Fruit fly (Drosophila melanogaster) whole organism, embryonic: Measurements from ENCODE around the gene CG10874.

Source experiments
- Bgb ChIP-seq: fragments of 200-800 bp; sonication (Bioruptor generic); IDR thresholded peaks from 2 replicates; pipeline ENCODE4 v1.3.6; 2022; ENCODE audit warnings: missing biosample characterization, missing genetic modification characterization; ENCODE audit not compliant: partially characterized antibody
- BtbVII ChIP-seq: fragments of 200-800 bp; sonication (Bioruptor generic); optimal IDR thresholded peaks from 3 replicates; lab custom pipeline; 2017; ENCODE audit warnings: missing biosample characterization, mild to moderate bottlenecking, missing genetic modification characterization
- CG10543 ChIP-seq: fragments of 200-800 bp; sonication (Bioruptor generic); optimal IDR thresholded peaks from 3 replicates; lab custom pipeline; 2017; ENCODE audit warnings: missing biosample characterization, mild to moderate bottlenecking, missing genetic modification characterization, moderate library complexity
- CG13123 ChIP-seq: fragments of 200-800 bp; sonication (Bioruptor generic); optimal IDR thresholded peaks from 2 replicates; lab custom pipeline; 2016; ENCODE audit warnings: missing biosample characterization, missing genetic modification characterization
- CG14050 ChIP-seq: fragments of 200-800 bp; sonication (Bioruptor generic); IDR thresholded peaks from 3 replicates; pipeline ENCODE4 v1.3.6; 2022; ENCODE audit warnings: missing biosample characterization, missing genetic modification characterization
- CG15269 ChIP-seq: fragments of 200-800 bp; sonication (Bioruptor generic); optimal IDR thresholded peaks from 2 replicates; lab custom pipeline; 2018; ENCODE audit warnings: missing biosample characterization, mild to moderate bottlenecking, missing genetic modification characterization, moderate library complexity
- CG17385 ChIP-seq: fragments of 200-800 bp; sonication (Bioruptor generic); optimal IDR thresholded peaks from 3 replicates; lab custom pipeline; 2018; ENCODE audit warnings: missing biosample characterization, mild to moderate bottlenecking, missing genetic modification characterization
- CG1832 ChIP-seq: fragments of 200-800 bp; sonication (Bioruptor generic); optimal IDR thresholded peaks from 2 replicates; lab custom pipeline; 2017; ENCODE audit warnings: missing biosample characterization, mild to moderate bottlenecking, missing genetic modification characterization, inconsistent platforms
- CG2875 ChIP-seq: fragments of 200-800 bp; sonication (Bioruptor generic); optimal IDR thresholded peaks from 2 replicates; lab custom pipeline; 2017; ENCODE audit warnings: missing biosample characterization, mild to moderate bottlenecking, missing genetic modification characterization, missing genetic modification reagents
- CG30431 ChIP-seq: fragments of 200-800 bp; sonication (Bioruptor generic); optimal IDR thresholded peaks from 2 replicates; lab custom pipeline; 2017; ENCODE audit warnings: missing biosample characterization, missing genetic modification characterization
- CG3163 ChIP-seq: fragments of 200-800 bp; sonication (Bioruptor generic); optimal IDR thresholded peaks from 3 replicates; lab custom pipeline; 2016; ENCODE audit warnings: missing biosample characterization, missing genetic modification characterization
- CG32772 ChIP-seq: fragments of 200-800 bp; sonication (Bioruptor generic); IDR thresholded peaks from 2 replicates; pipeline ENCODE4 v1.3.6; 2022; ENCODE audit warnings: missing biosample characterization, missing genetic modification characterization
- CG6175 ChIP-seq: fragments of 200-800 bp; sonication (Bioruptor generic); IDR thresholded peaks from 3 replicates; pipeline ENCODE4 v1.3.6; 2022; ENCODE audit warnings: missing biosample characterization, missing genetic modification characterization
- CG6765 ChIP-seq: fragments of 200-800 bp; sonication (Bioruptor generic); optimal IDR thresholded peaks from 3 replicates; lab custom pipeline; 2017; ENCODE audit warnings: missing biosample characterization, mild to moderate bottlenecking, missing genetic modification characterization
- Chrac-16 ChIP-seq: fragments of 200-800 bp; sonication (Bioruptor generic); optimal IDR thresholded peaks from 3 replicates; lab custom pipeline; 2016; ENCODE audit warnings: missing biosample characterization, missing genetic modification characterization
- CkIIα-i1 ChIP-seq: fragments of 200-800 bp; sonication (Bioruptor generic); IDR thresholded peaks from 2 replicates; pipeline ENCODE4 v1.3.6; 2022; ENCODE audit warnings: missing biosample characterization, missing genetic modification characterization
- CrebB ChIP-seq: fragments of 200-800 bp; sonication (Bioruptor generic); optimal IDR thresholded peaks from 3 replicates; lab custom pipeline; 2018; ENCODE audit warnings: missing biosample characterization, mild to moderate bottlenecking, missing genetic modification characterization
- Eip74EF ChIP-seq, 2 experiments: fragments of 200-800 bp in 1 of 2; fragments of >200 bp in 1 of 2; sonication (Bioruptor generic) in 1 of 2; optimal IDR thresholded peaks; 2 replicates each; lab custom pipeline; 2017 to 2019; ENCODE audit warnings: missing biosample characterization in 2 of 2, missing genetic modification characterization in 2 of 2, mild to moderate bottlenecking in 1 of 2, moderate library complexity in 1 of 2
- Fer2 ChIP-seq: fragments of 200-800 bp; sonication (Bioruptor generic); optimal IDR thresholded peaks from 2 replicates; lab custom pipeline; 2018; ENCODE audit warnings: missing biosample characterization, mild to moderate bottlenecking, missing genetic modification characterization, moderate library complexity
- HLHmδ ChIP-seq: fragments of 200-800 bp; sonication (Bioruptor generic); optimal IDR thresholded peaks from 2 replicates; lab custom pipeline; 2018; ENCODE audit warnings: missing biosample characterization, mild to moderate bottlenecking, missing genetic modification characterization, moderate library complexity
- Hmx ChIP-seq: fragments of 200-800 bp; sonication (Bioruptor generic); optimal IDR thresholded peaks from 2 replicates; lab custom pipeline; 2016; ENCODE audit warnings: missing biosample characterization, missing genetic modification characterization
- Hr78 ChIP-seq, 2 experiments: fragments of 200-800 bp in 1 of 2; fragments of >200 bp in 1 of 2; sonication (Bioruptor generic) in 1 of 2; optimal IDR thresholded peaks; 2 replicates each; lab custom pipeline; 2017 to 2019; ENCODE audit warnings: missing biosample characterization in 2 of 2, missing genetic modification characterization in 2 of 2, mild to moderate bottlenecking in 1 of 2, moderate library complexity in 1 of 2
- Mad ChIP-seq: fragments of 200-800 bp; sonication (Bioruptor generic); optimal IDR thresholded peaks from 2 replicates; lab custom pipeline; 2016; ENCODE audit warnings: missing biosample characterization, missing genetic modification characterization
- Side ChIP-seq: fragments of 200-800 bp; sonication (Bioruptor generic); optimal IDR thresholded peaks from 2 replicates; lab custom pipeline; 2016; ENCODE audit warnings: missing biosample characterization, missing genetic modification characterization
- Trl ChIP-seq, 3 experiments: fragments of >200 bp in 2 of 3; fragments of 200-800 bp in 1 of 3; sonication (Bioruptor generic) in 1 of 3; optimal IDR thresholded peaks; 2 replicates in 1 of 3; 3 replicates in 2 of 3; lab custom pipeline; 2016 to 2017; ENCODE audit warnings: missing biosample characterization in 1 of 3, missing genetic modification characterization in 1 of 3
- ase ChIP-seq: fragments of 200-800 bp; sonication (Bioruptor generic); IDR thresholded peaks from 3 replicates; pipeline ENCODE4 v1.3.6; 2022; ENCODE audit warnings: missing biosample characterization, missing genetic modification characterization
- corto ChIP-seq: fragments of 200-800 bp; sonication (Bioruptor generic); optimal IDR thresholded peaks from 2 replicates; lab custom pipeline; 2016; ENCODE audit warnings: missing biosample characterization, mild to moderate bottlenecking, missing genetic modification characterization, moderate library complexity
- fd64A ChIP-seq: fragments of 200-800 bp; sonication (Bioruptor generic); optimal IDR thresholded peaks from 3 replicates; lab custom pipeline; 2018; ENCODE audit warnings: missing biosample characterization, mild to moderate bottlenecking, missing genetic modification characterization
- fd96Cb ChIP-seq: fragments of 200-800 bp; sonication (Bioruptor generic); optimal IDR thresholded peaks from 2 replicates; lab custom pipeline; 2018; ENCODE audit warnings: missing biosample characterization, mild to moderate bottlenecking, missing genetic modification characterization, moderate library complexity
- grn ChIP-seq: fragments of 200-800 bp; sonication (Bioruptor generic); optimal IDR thresholded peaks from 3 replicates; lab custom pipeline; 2017; ENCODE audit warnings: missing biosample characterization, missing genetic modification characterization
- kah ChIP-seq: fragments of 200-800 bp; sonication (Bioruptor generic); optimal IDR thresholded peaks from 2 replicates; lab custom pipeline; 2018; ENCODE audit warnings: missing biosample characterization, mild to moderate bottlenecking, missing genetic modification characterization
- kni ChIP-seq: fragments of 200-800 bp; sonication (Bioruptor generic); optimal IDR thresholded peaks from 3 replicates; lab custom pipeline; 2017; ENCODE audit warnings: mild to moderate bottlenecking, missing biosample characterization, missing genetic modification reagents, missing genetic modification characterization
- nerfin-2 ChIP-seq: fragments of 200-800 bp; sonication (Bioruptor generic); IDR thresholded peaks from 2 replicates; pipeline ENCODE4 v1.3.6; 2022; ENCODE audit warnings: missing biosample characterization, missing genetic modification characterization; ENCODE audit not compliant: partially characterized antibody
- nom ChIP-seq: fragments of 200-800 bp; sonication (Bioruptor generic); optimal IDR thresholded peaks from 2 replicates; lab custom pipeline; 2017; ENCODE audit warnings: missing biosample characterization, missing genetic modification characterization, mild to moderate bottlenecking, moderate library complexity, missing genetic modification reagents
- pfk ChIP-seq: fragments of 200-800 bp; sonication (Bioruptor generic); optimal IDR thresholded peaks from 2 replicates; lab custom pipeline; 2018; ENCODE audit warnings: missing biosample characterization, mild to moderate bottlenecking, missing genetic modification characterization, moderate library complexity
- pnt ChIP-seq: fragments of 200-800 bp; sonication (Bioruptor generic); optimal IDR thresholded peaks from 3 replicates; lab custom pipeline; 2016; ENCODE audit warnings: missing biosample characterization, missing genetic modification characterization
- psq ChIP-seq: fragments of 200-800 bp; sonication (Bioruptor generic); optimal IDR thresholded peaks from 2 replicates; lab custom pipeline; 2017; ENCODE audit warnings: missing biosample characterization, missing genetic modification characterization
- sc ChIP-seq, 3 experiments: fragments of >200 bp in 2 of 3; fragments of 200-800 bp in 1 of 3; sonication (Bioruptor generic) in 1 of 3; optimal IDR thresholded peaks; 2 replicates in 2 of 3; 3 replicates in 1 of 3; lab custom pipeline; 2017; ENCODE audit warnings: mild to moderate bottlenecking in 1 of 3, missing biosample characterization in 1 of 3, missing genetic modification characterization in 1 of 3, missing genetic modification reagents in 1 of 3
- sug ChIP-seq: fragments of 200-800 bp; optimal IDR thresholded peaks from 2 replicates; lab custom pipeline; 2019; ENCODE audit warnings: missing biosample characterization, mild to moderate bottlenecking, missing genetic modification characterization, moderate library complexity
- tio ChIP-seq: fragments of 200-800 bp; sonication (Bioruptor generic); optimal IDR thresholded peaks from 2 replicates; lab custom pipeline; 2017; ENCODE audit warnings: missing biosample characterization, missing genetic modification characterization, inconsistent platforms
- usp ChIP-seq: fragments of >200 bp; optimal IDR thresholded peaks from 2 replicates; lab custom pipeline; 2017; ENCODE audit warnings: missing biosample characterization, missing genetic modification characterization
- wdn ChIP-seq: fragments of 200-800 bp; sonication (Bioruptor generic); IDR thresholded peaks from 2 replicates; pipeline ENCODE4 v1.3.6; 2022; ENCODE audit warnings: missing biosample characterization, missing genetic modification characterization

CG10874 gene

DNA sequence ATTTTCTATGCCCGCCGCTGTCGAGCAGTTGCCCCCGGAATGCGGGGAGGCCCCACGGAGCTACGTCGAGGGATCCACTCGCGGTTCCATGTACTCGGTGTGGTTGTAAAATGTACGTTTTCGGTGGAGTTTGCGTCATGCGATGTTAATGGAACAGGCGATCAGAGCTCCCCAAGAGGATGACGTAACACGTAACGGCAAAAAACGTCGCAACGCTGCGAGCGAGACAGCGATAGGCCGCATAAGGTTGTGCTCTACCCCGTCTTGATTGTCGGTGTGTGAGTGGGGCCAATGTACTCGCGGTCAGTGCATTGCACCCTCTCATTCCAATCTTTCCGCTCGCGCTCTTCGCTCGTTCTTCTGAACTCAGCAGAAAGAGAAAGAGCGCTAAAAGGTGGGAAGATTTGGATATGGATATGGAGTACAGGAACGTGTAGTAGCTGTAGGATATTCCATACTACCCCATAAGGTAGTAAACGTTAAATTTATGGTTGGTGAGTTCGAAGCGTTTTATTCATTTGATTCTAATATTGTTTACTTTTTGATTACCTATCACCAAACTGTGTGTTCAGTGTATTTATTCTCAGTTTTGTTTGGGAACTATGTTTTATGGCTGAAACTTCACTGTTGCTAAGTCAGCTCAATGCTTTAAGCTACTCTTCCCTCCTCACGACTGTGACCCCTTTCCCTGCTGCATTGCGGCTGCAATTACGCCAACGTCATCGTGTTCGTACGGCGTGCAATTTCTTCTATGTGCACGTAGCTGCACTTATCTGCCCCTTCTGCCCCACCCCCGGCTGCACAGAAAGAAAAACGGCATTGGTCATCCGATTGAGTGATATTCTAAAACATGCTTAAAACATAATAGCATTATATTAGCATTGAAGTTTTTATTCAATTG, 8.2 kb upstream of the CG10874 start (continued):
- peak; percentile 51 to 66 for TF ChIP-seq Trl (optimal IDR thresholded peaks at IDR 0.05; lab: Kevin White, UChicago)
- TF ChIP-seq Trl (GFP tag; optimal IDR thresholded peaks at IDR 0.05; lab: Kevin White, UChicago), result no peak
- peak; percentile 63 for TF ChIP-seq HLHmδ (GFP tag; lab: Kevin White, UChicago)
- TF ChIP-seq psq (GFP tag; lab: Kevin White, UChicago), result peak; percentile 14
- TF ChIP-seq CG3163 (GFP tag; lab: Kevin White, UChicago), result peak; percentile 48
- TF ChIP-seq CG6175 (GFP tag; lab: Robert Waterston, UW), result no peak
- TF ChIP-seq CG32772 (GFP tag; lab: Robert Waterston, UW), result no peak
- TF ChIP-seq Eip74EF (GFP tag; optimal IDR thresholded peaks at IDR 0.05; lab: Kevin White, UChicago), result peak in 1 of 2 experiments; percentile 10
- no peak for TF ChIP-seq CG6765 (GFP tag; lab: Kevin White, UChicago)
- TF ChIP-seq tio (GFP tag; lab: Kevin White, UChicago), result no peak
- no peak for TF ChIP-seq CG17385 (GFP tag; lab: Kevin White, UChicago)
- TF ChIP-seq grn (GFP tag; lab: Kevin White, UChicago), result peak; percentile 22
- peak in 1 of 2 experiments; percentile 53 for TF ChIP-seq Hr78 (GFP tag; optimal IDR thresholded peaks at IDR 0.05; lab: Kevin White, UChicago)
- no peak for TF ChIP-seq CrebB
- no peak for TF ChIP-seq CG2875 (GFP tag; lab: Kevin White, UChicago)
- no peak for TF ChIP-seq pnt (GFP tag; lab: Kevin White, UChicago)
- no peak for TF ChIP-seq CG30431 (GFP tag; lab: Kevin White, UChicago)
- TF ChIP-seq kni (GFP tag; lab: Kevin White, UChicago), result peak; percentile 88
- TF ChIP-seq sc (optimal IDR thresholded peaks at IDR 0.05; lab: Kevin White, UChicago), result no peak
- TF ChIP-seq sc (GFP tag; optimal IDR thresholded peaks at IDR 0.05; lab: Kevin White, UChicago), result no peak
- peak; percentile 12 for TF ChIP-seq kah
- peak; percentile 61 for TF ChIP-seq sug (tag; lab: Kevin White, UChicago)
- no peak for TF ChIP-seq fd64A
- peak; percentile 83 for TF ChIP-seq CG1832 (GFP tag; lab: Kevin White, UChicago)
- TF ChIP-seq usp (GFP tag; lab: Kevin White, UChicago), result peak; percentile 31
- peak; percentile 58 for TF ChIP-seq CG10543 (GFP tag; lab: Kevin White, UChicago)
- TF ChIP-seq BtbVII (GFP tag; lab: Kevin White, UChicago), result no peak
- TF ChIP-seq, all 482 proteins: peak for 46

DNA sequence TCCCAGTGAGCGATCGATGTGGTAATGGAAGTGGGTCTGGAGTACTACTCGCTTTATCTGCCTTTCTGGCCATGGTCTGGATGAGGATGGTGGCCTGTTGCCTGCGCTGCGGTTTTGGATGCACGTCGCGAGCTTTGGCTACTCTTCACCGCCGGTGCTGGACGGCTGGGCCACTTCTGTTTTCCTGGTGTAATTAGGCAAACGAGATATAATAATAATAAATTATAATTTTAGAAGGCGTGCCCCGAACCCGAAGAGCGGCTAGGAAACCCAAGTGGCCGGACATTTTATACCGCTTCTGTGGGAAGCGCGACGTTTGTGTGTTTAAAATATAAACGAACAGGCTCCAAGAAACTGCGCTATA, 7.2 kb upstream of the CG10874 start:
- TF ChIP-seq pfk (no peak), nerfin-2 (GFP tag; lab: Robert Waterston, UW) (no peak), Bgb (GFP tag; lab: Robert Waterston, UW) (no peak), CG14050 (no peak), CG15269 (tag; lab: Kevin White, UChicago) (no peak), Chrac-16 (GFP tag; lab: Kevin White, UChicago) (no peak), Hmx (GFP tag; lab: Kevin White, UChicago) (no peak), wdn (GFP tag; lab: Robert Waterston, UW) (no peak), Side (GFP tag; lab: Kevin White, UChicago) (no peak), fd96Cb (no peak), nom (GFP tag; lab: Kevin White, UChicago) (peak; percentile 42), corto (peak; percentile 69), CkIIα-i1 (no peak), Mad (GFP tag; lab: Kevin White, UChicago) (no peak), CG13123 (GFP tag; lab: Kevin White, UChicago) (no peak), Fer2 (tag; lab: Kevin White, UChicago) (no peak), ase (GFP tag; lab: Robert Waterston, UW) (no peak)
